Fruit fly (Drosophila melanogaster): ENCODE data around the gene CG18744.

DNA sequence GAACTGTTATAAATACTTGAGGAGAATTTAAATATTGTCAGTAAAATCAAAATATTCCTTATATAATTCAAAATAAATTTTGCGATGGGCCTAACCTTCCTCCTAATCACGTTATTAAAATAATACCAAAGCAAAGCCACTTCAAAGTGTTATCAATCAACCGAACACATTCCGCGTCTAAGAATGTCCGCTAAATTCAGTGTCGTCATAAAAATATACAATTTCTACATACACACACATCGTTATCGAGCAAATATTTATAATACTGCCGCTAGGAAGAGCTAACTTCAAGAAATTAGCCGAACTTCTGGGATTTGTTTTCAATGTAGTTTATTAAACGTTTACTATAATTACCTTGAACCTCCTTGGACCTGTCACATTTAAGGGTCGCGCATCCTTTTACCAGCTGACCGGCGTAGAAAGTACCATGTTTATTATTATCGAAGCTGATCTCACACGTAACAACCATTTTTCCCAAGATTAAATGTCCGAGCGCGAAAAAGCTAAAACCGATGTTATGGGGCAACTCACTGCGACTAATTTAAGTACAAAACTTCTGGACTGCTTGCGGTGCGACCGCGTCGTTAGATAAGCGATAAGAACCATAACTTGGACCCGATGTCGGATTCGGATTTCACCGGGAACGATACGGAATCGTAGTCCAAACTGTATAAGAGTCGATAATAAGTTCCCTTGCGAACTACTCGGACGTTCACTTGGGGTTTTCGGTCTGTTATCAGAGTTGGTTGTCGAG, 15.5 kb downstream of the CG18744 start, which contains the start of gene CG18747:
- TF ChIP-seq Pif1B (GFP tag; optimal IDR thresholded peaks at IDR 0.05) (no peak), EcR (GFP tag; optimal IDR thresholded peaks at IDR 0.05) (no peak), fd96Ca (GFP tag; IDR thresholded peaks at IDR 0.05) (no peak), CG8159 (tag; optimal IDR thresholded peaks at IDR 0.05) (no peak), CG17806 (tag; optimal IDR thresholded peaks at IDR 0.05) (no peak), CG12605 (GFP tag; IDR thresholded peaks at IDR 0.05) (no peak), Snoo (tag; optimal IDR thresholded peaks at IDR 0.05) (no peak), CG4496 (GFP tag; IDR thresholded peaks at IDR 0.05) (no peak), rn (GFP tag; IDR thresholded peaks at IDR 0.05) (no peak), Pif1A (GFP tag; optimal IDR thresholded peaks at IDR 0.05) (no peak), gl (tag; optimal IDR thresholded peaks at IDR 0.05) (no peak)
